Worm (Caenorhabditis elegans) whole organism, late embryonic: ENCODE results near the gene R11D1.3.
A peak's percentile ranks its signal among the peaks of the same experiment; 100 is the strongest.

ENCODE experiments used
- F13H6.1 ChIP-seq: sonication (generic microtip); optimal IDR thresholded peaks from 2 replicates; lab custom pipeline; 2016; ENCODE audit warnings: missing genetic modification characterization, missing compliant biosample characterization
- K09A11.1 ChIP-seq: sonication (generic microtip); optimal IDR thresholded peaks from 2 replicates; lab custom pipeline; 2017; ENCODE audit warnings: antibody characterized with exemption, mild to moderate bottlenecking, missing genetic modification characterization, missing compliant biosample characterization; ENCODE audit not compliant: insufficient read depth
- T23F11.4 ChIP-seq: fragments of 200-800 bp; sonication (Bioruptor generic); optimal IDR thresholded peaks from 2 replicates; lab custom pipeline; 2018; ENCODE audit warnings: mild to moderate bottlenecking, missing genetic modification characterization, missing compliant biosample characterization
- Y22D7AL.16 ChIP-seq: sonication (generic microtip); optimal IDR thresholded peaks from 2 replicates; lab custom pipeline; 2016; ENCODE audit warnings: missing genetic modification characterization, missing compliant biosample characterization
- ahr-1 ChIP-seq: sonication (generic microtip); optimal IDR thresholded peaks from 2 replicates; lab custom pipeline; 2016; ENCODE audit warnings: missing genetic modification characterization, missing compliant biosample characterization
- ceh-14 ChIP-seq: sonication (generic microtip); optimal IDR thresholded peaks from 2 replicates; lab custom pipeline; 2016; ENCODE audit warnings: missing genotype, missing genetic modification characterization, missing compliant biosample characterization
- ceh-18 ChIP-seq: sonication (generic microtip); optimal IDR thresholded peaks from 2 replicates; lab custom pipeline; 2016; ENCODE audit warnings: missing genetic modification characterization, missing compliant biosample characterization
- ceh-2 ChIP-seq: sonication (generic microtip); optimal IDR thresholded peaks from 2 replicates; lab custom pipeline; 2016; ENCODE audit warnings: missing genotype, missing genetic modification characterization, missing compliant biosample characterization
- ceh-24 ChIP-seq: sonication (generic microtip); optimal IDR thresholded peaks from 2 replicates; lab custom pipeline; 2016; ENCODE audit warnings: mild to moderate bottlenecking, missing genetic modification characterization, missing compliant biosample characterization
- ceh-30 ChIP-seq: fragments of 150-350 bp; optimal IDR thresholded peaks from 2 replicates; lab custom pipeline; 2014; ENCODE audit warnings: missing biosample characterization, missing genetic modification characterization
- ceh-48 ChIP-seq: sonication (generic microtip); optimal IDR thresholded peaks from 2 replicates; lab custom pipeline; 2016; ENCODE audit warnings: missing genetic modification characterization, inconsistent platforms, missing compliant biosample characterization
- ceh-9 ChIP-seq: sonication (generic microtip); optimal IDR thresholded peaks from 2 replicates; lab custom pipeline; 2016; ENCODE audit warnings: mild to moderate bottlenecking, missing genetic modification characterization, inconsistent platforms, missing compliant biosample characterization
- che-1 ChIP-seq: sonication (generic microtip); optimal IDR thresholded peaks from 2 replicates; lab custom pipeline; 2016; ENCODE audit warnings: mild to moderate bottlenecking, missing genetic modification characterization, missing compliant biosample characterization
- dve-1 ChIP-seq: sonication (generic microtip); optimal IDR thresholded peaks from 2 replicates; lab custom pipeline; 2017; ENCODE audit warnings: antibody characterized with exemption, mild to moderate bottlenecking, missing genetic modification characterization, missing compliant biosample characterization
- elt-2 ChIP-seq: sonication (generic microtip); optimal IDR thresholded peaks from 2 replicates; lab custom pipeline; 2016; ENCODE audit warnings: missing genetic modification reagents, missing genetic modification characterization, missing compliant biosample characterization
- fax-1 ChIP-seq: sonication (generic microtip); optimal IDR thresholded peaks from 2 replicates; lab custom pipeline; 2016; ENCODE audit warnings: missing genotype, missing genetic modification characterization, missing compliant biosample characterization
- gmeb-2 ChIP-seq: sonication (generic microtip); optimal IDR thresholded peaks from 2 replicates; lab custom pipeline; 2016; ENCODE audit warnings: missing genetic modification characterization, inconsistent platforms, missing compliant biosample characterization
- hlh-13 ChIP-seq: fragments of 200-800 bp; sonication (Bioruptor generic); optimal IDR thresholded peaks from 2 replicates; lab custom pipeline; 2018; ENCODE audit warnings: mild to moderate bottlenecking, missing genetic modification characterization, missing compliant biosample characterization
- hlh-30 ChIP-seq: sonication (generic microtip); optimal IDR thresholded peaks from 2 replicates; lab custom pipeline; 2017; ENCODE audit warnings: antibody characterized with exemption, missing genetic modification characterization, missing compliant biosample characterization; ENCODE audit not compliant: insufficient read depth
- hlh-8 ChIP-seq: sonication (generic microtip); optimal IDR thresholded peaks from 2 replicates; lab custom pipeline; 2016; ENCODE audit warnings: missing genotype, missing genetic modification characterization, missing compliant biosample characterization
- madf-2 ChIP-seq: sonication (generic microtip); optimal IDR thresholded peaks from 2 replicates; lab custom pipeline; 2017; ENCODE audit warnings: missing genetic modification characterization, missing compliant biosample characterization
- mec-3 ChIP-seq: sonication (generic microtip); optimal IDR thresholded peaks from 2 replicates; lab custom pipeline; 2016; ENCODE audit warnings: borderline replicate concordance, missing genetic modification characterization, missing compliant biosample characterization
- nfya-1 ChIP-seq: sonication (generic microtip); optimal IDR thresholded peaks from 2 replicates; lab custom pipeline; 2017; ENCODE audit warnings: missing genetic modification characterization, mild to moderate bottlenecking, missing compliant biosample characterization, antibody characterized with exemption, moderate library complexity
- nhr-11 ChIP-seq: fragments of 150-350 bp; optimal IDR thresholded peaks from 2 replicates; lab custom pipeline; 2014; ENCODE audit warnings: missing biosample characterization, missing genetic modification characterization
- pat-9 ChIP-seq: fragments of 200-800 bp; sonication (Bioruptor generic); optimal IDR thresholded peaks from 2 replicates; lab custom pipeline; 2018; ENCODE audit warnings: mild to moderate bottlenecking, missing genetic modification characterization, moderate library complexity, missing compliant biosample characterization
- pha-4 ChIP-seq: fragments of 150-350 bp; optimal IDR thresholded peaks from 2 replicates; lab custom pipeline; 2018; ENCODE audit warnings: missing biosample characterization, missing genetic modification reagents, missing genetic modification characterization
- pros-1 ChIP-seq: fragments of 150-350 bp; optimal IDR thresholded peaks from 2 replicates; lab custom pipeline; 2014; ENCODE audit warnings: missing biosample characterization, missing genetic modification reagents, missing genetic modification characterization
- rnt-1 ChIP-seq: sonication (generic microtip); optimal IDR thresholded peaks from 2 replicates; lab custom pipeline; 2016; ENCODE audit warnings: missing genetic modification characterization, missing compliant biosample characterization
- tbx-2 ChIP-seq: sonication (generic microtip); optimal IDR thresholded peaks from 2 replicates; lab custom pipeline; 2016; ENCODE audit warnings: missing genetic modification characterization, missing compliant biosample characterization
- ttx-3 ChIP-seq: sonication (generic microtip); optimal IDR thresholded peaks from 2 replicates; lab custom pipeline; 2016; ENCODE audit warnings: missing genetic modification reagents, missing genetic modification characterization, missing compliant biosample characterization
- unc-3 ChIP-seq, 2 experiments: fragments of 200-800 bp in 1 of 2; sonication (Bioruptor generic) in 1 of 2; sonication (generic microtip) in 1 of 2; conservative IDR thresholded peaks in 1 of 2; optimal IDR thresholded peaks in 1 of 2; 2 replicates each; pipeline versions ENCODE4 v1.3.6 to Lab custom; 2016 to 2022; ENCODE audit warnings: missing compliant biosample characterization in 2 of 2, missing genetic modification characterization in 2 of 2, missing genetic modification reagents in 1 of 2
- unc-42 ChIP-seq: sonication (generic microtip); optimal IDR thresholded peaks from 2 replicates; lab custom pipeline; 2016; ENCODE audit warnings: missing genotype, missing genetic modification characterization, missing compliant biosample characterization
- unc-86 ChIP-seq: sonication (generic microtip); optimal IDR thresholded peaks from 2 replicates; lab custom pipeline; 2016; ENCODE audit warnings: missing genetic modification characterization, missing compliant biosample characterization

The R11D1.3 gene

ce11 chrV:12752407-12752806 lies 40.5 kb upstream of the R11D1.3 start, which contains the start of gene C15C8.8 (continued):
- no peak for TF ChIP-seq gmeb-2 (tag; lab: Kevin White, UChicago)
- no peak for TF ChIP-seq rnt-1 (tag; lab: Kevin White, UChicago)
- TF ChIP-seq ceh-2 (tag; lab: Kevin White, UChicago) = no peak

- TF ChIP-seq fax-1 (no peak), T23F11.4 (GFP tag; lab: Kevin White, UChicago) (no peak), elt-2 (tag; lab: Kevin White, UChicago) (no peak), dve-1 (tag; lab: Kevin White, UChicago) (no peak), ceh-24 (tag; lab: Kevin White, UChicago) (no peak), mec-3 (tag; lab: Kevin White, UChicago) (no peak), unc-3 (GFP tag; conservative IDR thresholded peaks at IDR 0.05; lab: Robert Waterston, UW) (no peak), unc-3 (tag; optimal IDR thresholded peaks at IDR 0.05; lab: Kevin White, UChicago) (no peak), nhr-11 (tag; lab: Kevin White, UChicago) (no peak), madf-2 (no peak), nfya-1 (tag; lab: Kevin White, UChicago) (no peak), ceh-30 (no peak), hlh-30 (tag; lab: Kevin White, UChicago) (no peak), ceh-48 (no peak), pha-4 (no peak), ceh-9 (tag; lab: Kevin White, UChicago) (no peak), ceh-18 (no peak), pat-9 (tag; lab: Kevin White, UChicago) (no peak)
- TF ChIP-seq, all 69 proteins: peak for 0
These were observed 39.7 kb upstream of the R11D1.3 start, which contains the start of gene C15C8.6 for ce11 chrV:12751495-12752050. Gene C15C8.6, minus strand, starts transcription at chrV:12751545.

ce11 chrV:12749558-12749957 lies 37.7 kb upstream of the R11D1.3 start:
- TF ChIP-seq tbx-2 (tag; lab: Kevin White, UChicago) (no peak), ttx-3 (no peak), hlh-8 (tag; lab: Kevin White, UChicago) (no peak)

- TF ChIP-seq ahr-1 (tag; lab: Kevin White, UChicago) (no peak), pha-4 (no peak), unc-42 (tag; lab: Kevin White, UChicago) (peak; percentile 97)
These were observed 36.0 kb upstream of the R11D1.3 start, which contains the start of gene C15C8.5 for ce11 chrV:12747856-12748255. Gene C15C8.5, plus strand, starts transcription at chrV:12748007.

ce11 chrV:12747431-12747830 lies 35.5 kb upstream of the R11D1.3 start, which contains the start of gene C15C8.4:
Gene C15C8.4, minus strand, starts transcription at chrV:12747463.
- no peak for TF ChIP-seq ceh-18
- no peak for TF ChIP-seq che-1 (tag; lab: Kevin White, UChicago)
- no peak for TF ChIP-seq F13H6.1 (tag; lab: Kevin White, UChicago)
- no peak for TF ChIP-seq Y22D7AL.16 (tag; lab: Kevin White, UChicago)
- TF ChIP-seq pros-1 (tag; lab: Kevin White, UChicago) = no peak
- TF ChIP-seq tbx-2 (tag; lab: Kevin White, UChicago) = no peak
- no peak for TF ChIP-seq hlh-13 (GFP tag; lab: Kevin White, UChicago)
- TF ChIP-seq ttx-3 = no peak
- no peak for TF ChIP-seq unc-86 (tag; lab: Kevin White, UChicago)
- no peak for TF ChIP-seq K09A11.1 (tag; lab: Kevin White, UChicago)
- no peak for TF ChIP-seq ceh-14 (tag; lab: Kevin White, UChicago)
